Worm (Caenorhabditis elegans) whole organism, L1 larva: ENCODE measurements around the gene M03C11.6.

Source experiments
- C34B4.2 ChIP-seq: sonication (generic microtip); optimal IDR thresholded peaks from 2 replicates; lab custom pipeline; 2017; ENCODE audit warnings: mild to moderate bottlenecking, missing genetic modification characterization, missing compliant biosample characterization
- F16B12.6 ChIP-seq: fragments of 150-350 bp; optimal IDR thresholded peaks from 2 replicates; lab custom pipeline; 2014; ENCODE audit warnings: missing biosample characterization, missing genetic modification characterization
- ceh-63 ChIP-seq: fragments of 200-800 bp; sonication (Bioruptor generic); optimal IDR thresholded peaks from 2 replicates; lab custom pipeline; 2018; ENCODE audit warnings: mild to moderate bottlenecking, missing genetic modification characterization, missing compliant biosample characterization
- ceh-8 ChIP-seq: fragments of 200-800 bp; sonication (Bioruptor generic); optimal IDR thresholded peaks from 2 replicates; lab custom pipeline; 2018; ENCODE audit warnings: mild to moderate bottlenecking, missing genetic modification characterization, moderate library complexity, missing compliant biosample characterization
- ceh-90 ChIP-seq: sonication (generic microtip); optimal IDR thresholded peaks from 2 replicates; lab custom pipeline; 2016; ENCODE audit warnings: missing genetic modification characterization, missing compliant biosample characterization
- elt-2 ChIP-seq: sonication (generic microtip); optimal IDR thresholded peaks from 2 replicates; lab custom pipeline; 2016; ENCODE audit warnings: missing genetic modification characterization, mild to moderate bottlenecking, inconsistent platforms, missing compliant biosample characterization, missing genetic modification reagents
- elt-3 ChIP-seq, 6 experiments: fragments of 150-350 bp in 1 of 6; sonication (generic microtip); optimal IDR thresholded peaks; 2 replicates each; lab custom pipeline; 2017 to 2018; ENCODE audit warnings: missing biosample characterization in 6 of 6, missing genetic modification characterization in 6 of 6, inconsistent platforms in 1 of 6
- ets-5 ChIP-seq: fragments of 200-800 bp; sonication (Bioruptor generic); IDR thresholded peaks from 2 replicates; pipeline ENCODE4 v1.3.6; 2022; ENCODE audit warnings: missing genetic modification characterization, missing compliant biosample characterization
- fos-1 ChIP-seq: fragments of 150-350 bp; optimal IDR thresholded peaks from 2 replicates; lab custom pipeline; 2014; ENCODE audit warnings: missing biosample characterization, missing genetic modification characterization
- isw-1 ChIP-seq: fragments of 200-800 bp; sonication (Bioruptor generic); IDR thresholded peaks from 2 replicates; pipeline ENCODE4 v1.3.6; 2022; ENCODE audit warnings: missing genetic modification characterization, missing compliant biosample characterization
- lin-14 ChIP-seq: fragments of 200-800 bp; sonication (Bioruptor generic); optimal IDR thresholded peaks from 2 replicates; lab custom pipeline; 2018; ENCODE audit warnings: mild to moderate bottlenecking, missing genetic modification characterization, moderate library complexity, missing compliant biosample characterization
- mab-9 ChIP-seq: fragments of 200-800 bp; sonication (Bioruptor generic); IDR thresholded peaks from 2 replicates; pipeline ENCODE4 v1.3.6; 2022; ENCODE audit warnings: missing genetic modification reagents, missing genetic modification characterization, missing compliant biosample characterization
- mdl-1 ChIP-seq, 2 experiments: fragments of 150-350 bp; optimal IDR thresholded peaks; 2 replicates each; lab custom pipeline; 2014 to 2017; ENCODE audit warnings: missing biosample characterization in 2 of 2, missing genetic modification characterization in 2 of 2, inconsistent platforms in 1 of 2
- nhr-11 ChIP-seq: fragments of 150-350 bp; optimal IDR thresholded peaks from 2 replicates; lab custom pipeline; 2014; ENCODE audit warnings: missing biosample characterization, missing genetic modification characterization
- nhr-77 ChIP-seq: fragments of 150-350 bp; optimal IDR thresholded peaks from 2 replicates; lab custom pipeline; 2014; ENCODE audit warnings: missing biosample characterization, missing genetic modification characterization
- pqm-1 ChIP-seq: sonication (generic microtip); optimal IDR thresholded peaks from 3 replicates; lab custom pipeline; 2017; ENCODE audit warnings: missing biosample characterization, missing genetic modification characterization
- rnt-1 ChIP-seq: sonication (generic microtip); optimal IDR thresholded peaks from 2 replicates; lab custom pipeline; 2016; ENCODE audit warnings: mild to moderate bottlenecking, missing genetic modification characterization, moderate library complexity, missing compliant biosample characterization
- vab-15 ChIP-seq: sonication (generic microtip); optimal IDR thresholded peaks from 2 replicates; lab custom pipeline; 2017; ENCODE audit warnings: missing genotype, mild to moderate bottlenecking, missing genetic modification characterization, missing compliant biosample characterization
- xbp-1 ChIP-seq: sonication (generic microtip); optimal IDR thresholded peaks from 2 replicates; lab custom pipeline; 2016; ENCODE audit warnings: missing genetic modification characterization, missing compliant biosample characterization

M03C11.6 gene

ce11 chrIII:10378899-10379298 lies 44.9 kb downstream of the M03C11.6 start:
- TF ChIP-seq elt-2 (tag; lab: Kevin White, UChicago) (peak; percentile 20), ceh-90 (tag; lab: Kevin White, UChicago) (no peak)

- TF ChIP-seq elt-2 (tag; lab: Kevin White, UChicago) (peak; percentile 20), ets-5 (GFP tag; lab: Robert Waterston, UW) (no peak)
Observed at ce11 chrIII:10376041-10376440, 47.8 kb downstream of the M03C11.6 start.

ce11 chrIII:10373845-10374244 lies 50.0 kb downstream of the M03C11.6 start:
- TF ChIP-seq ceh-8 (GFP tag; lab: Kevin White, UChicago) (no peak), F16B12.6 (tag; lab: Kevin White, UChicago) (no peak), isw-1 (GFP tag; lab: Robert Waterston, UW) (no peak), pqm-1 (tag; lab: Kevin White, UChicago) (no peak), rnt-1 (no peak), xbp-1 (no peak), nhr-77 (tag; lab: Kevin White, UChicago) (no peak), elt-3 (tag; optimal IDR thresholded peaks at IDR 0.05; lab: Kevin White, UChicago) (no peak), mab-9 (GFP tag; lab: Robert Waterston, UW) (no peak), mdl-1 (tag; optimal IDR thresholded peaks at IDR 0.05; lab: Kevin White, UChicago) (no peak), fos-1 (tag; lab: Kevin White, UChicago) (no peak), ceh-63 (no peak), vab-15 (tag; lab: Kevin White, UChicago) (no peak), nhr-11 (no peak), lin-14 (GFP tag; lab: Kevin White, UChicago) (no peak), C34B4.2 (tag; lab: Kevin White, UChicago) (no peak)
